Worm (Caenorhabditis elegans): ENCODE measurements around the gene clec-256.

ce11 chrV:18721873-18722272 lies 49.6 kb upstream of the clec-256 start:
- TF ChIP-seq elt-1 (tag; optimal IDR thresholded peaks at IDR 0.05; ENCODE audit: borderline replicate concordance, insufficient read depth), result no peak
- TF ChIP-seq M03D4.4 (tag; optimal IDR thresholded peaks at IDR 0.05), result no peak
- no peak for TF ChIP-seq nhr-237 (tag; optimal IDR thresholded peaks at IDR 0.05)
- TF ChIP-seq nhr-76 (tag; optimal IDR thresholded peaks at IDR 0.05), result no peak
- no peak for TF ChIP-seq unc-39 (tag; optimal IDR thresholded peaks at IDR 0.05)
- no peak for TF ChIP-seq elt-3 (tag; optimal IDR thresholded peaks at IDR 0.05)
